Fruit fly (Drosophila melanogaster) Kc167 (cell line): Measurements from ENCODE around the gene Hsp70Bbb.
"Not testable (repeated sequence)": the region's sequence is repeated elsewhere in the genome, so short reads cannot be mapped to it uniquely, and the experiment has no call there.

ENCODE experiments used
- psq ChIP-seq: fragments of >200 bp; optimal IDR thresholded peaks from 2 replicates; lab custom pipeline; 2017; ENCODE audit warnings: missing external identifiers
- ttk ChIP-seq: sonication (Bioruptor generic); optimal IDR thresholded peaks from 2 replicates; lab custom pipeline; 2017; ENCODE audit warnings: missing external identifiers

DNA sequence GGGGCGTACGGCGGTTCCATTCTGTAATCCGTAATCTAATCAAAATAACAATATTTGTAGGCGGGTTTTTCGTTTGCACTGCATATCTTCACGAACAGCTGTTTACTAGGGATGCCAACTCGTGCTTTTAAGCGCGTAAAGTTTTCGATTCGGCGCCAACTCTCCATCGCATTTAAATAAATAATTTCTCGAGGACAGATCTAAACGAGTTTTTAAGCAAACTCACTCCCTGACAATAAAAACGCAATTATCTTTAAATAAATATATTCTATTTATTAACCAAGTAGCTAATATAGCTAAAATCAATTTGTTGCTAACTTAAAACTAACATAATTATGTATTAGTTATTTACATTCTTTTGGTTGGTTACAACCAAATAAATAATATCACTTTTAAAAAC lies 37.1 kb upstream of the Hsp70Bbb start, which contains the start of gene CG5608:
- TF ChIP-seq psq, ttk (lab: Kevin White, UChicago): not testable (repeated sequence)
